Fruit fly (Drosophila melanogaster): Measurements from ENCODE around the gene CecC.

The CecC gene

DNA sequence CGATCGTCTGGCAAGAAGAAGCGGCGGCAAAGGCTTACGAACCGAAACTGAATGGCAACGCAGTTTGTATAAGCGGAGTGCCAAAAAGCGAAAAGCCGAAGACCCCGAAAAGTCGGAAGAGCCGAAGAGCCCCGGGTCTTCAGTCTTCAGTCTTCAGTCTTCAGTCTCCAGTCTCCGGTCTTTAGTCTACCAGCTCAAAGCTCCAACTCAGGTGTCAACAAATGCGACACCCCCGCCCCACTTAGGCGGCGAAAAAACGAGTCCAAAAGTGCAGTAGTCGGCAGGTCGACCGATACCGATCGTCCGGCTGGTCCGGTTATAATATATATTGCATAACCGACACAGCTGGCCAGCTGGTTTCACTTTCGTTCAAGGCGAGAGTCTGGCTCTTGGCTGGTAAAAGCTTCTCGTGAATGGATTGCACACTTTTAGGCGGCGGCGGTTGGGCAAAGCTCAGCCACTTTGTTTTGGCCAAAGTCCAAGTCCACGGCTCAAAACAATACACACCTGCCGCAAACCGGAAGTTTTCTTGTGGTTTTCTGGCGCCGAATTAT, 27.1 kb downstream of the CecC start, which contains the start of gene CG9737 (continued):
- peak; percentile 36; the same call in 1 of the 2 replicates for TF ChIP-seq onecut (GFP tag; IDR thresholded peaks at IDR 0.05)
- no peak for TF ChIP-seq Dp (GFP tag; optimal IDR thresholded peaks at IDR 0.05)
- no peak for TF ChIP-seq twi (tag; optimal IDR thresholded peaks at IDR 0.05)
- TF ChIP-seq CG12769 (tag; optimal IDR thresholded peaks at IDR 0.05) = peak; percentile 74
- TF ChIP-seq CG6254 (GFP tag; optimal IDR thresholded peaks at IDR 0.05) = peak; percentile 65
- peak; percentile 7 for TF ChIP-seq HmgZ (tag; optimal IDR thresholded peaks at IDR 0.05)
- TF ChIP-seq sr (GFP tag; IDR thresholded peaks at IDR 0.05) = no peak
- TF ChIP-seq Bgb (GFP tag; IDR thresholded peaks at IDR 0.05; ENCODE audit: partially characterized antibody) = no peak; the same call in 1 of the 2 replicates
- no peak for TF ChIP-seq pfk (GFP tag; optimal IDR thresholded peaks at IDR 0.05)
- TF ChIP-seq CG17802 (tag; optimal IDR thresholded peaks at IDR 0.05) = no peak
- peak; percentile 16 for TF ChIP-seq oc (tag; optimal IDR thresholded peaks at IDR 0.05)
- TF ChIP-seq CG34376 (GFP tag; optimal IDR thresholded peaks at IDR 0.05) = peak; percentile 5
- TF ChIP-seq CG34224 (GFP tag; IDR thresholded peaks at IDR 0.05; ENCODE audit: partially characterized antibody) = no peak
- no peak for TF ChIP-seq Atf3 (GFP tag; optimal IDR thresholded peaks at IDR 0.05)
- peak; percentile 1 for TF ChIP-seq gcm (GFP tag; optimal IDR thresholded peaks at IDR 0.05)
- peak; percentile 74 for TF ChIP-seq Drgx (GFP tag; IDR thresholded peaks at IDR 0.05)

- TF ChIP-seq kni (GFP tag; optimal IDR thresholded peaks at IDR 0.05) (no peak), chif (GFP tag; optimal IDR thresholded peaks at IDR 0.05) (no peak), H2.0 (GFP tag; IDR thresholded peaks at IDR 0.05) (no peak), Ets65A (GFP tag) (peak; percentile 91)
Observed at dm6 chr3R:30245739-30246589, 29.7 kb downstream of the CecC start.

DNA sequence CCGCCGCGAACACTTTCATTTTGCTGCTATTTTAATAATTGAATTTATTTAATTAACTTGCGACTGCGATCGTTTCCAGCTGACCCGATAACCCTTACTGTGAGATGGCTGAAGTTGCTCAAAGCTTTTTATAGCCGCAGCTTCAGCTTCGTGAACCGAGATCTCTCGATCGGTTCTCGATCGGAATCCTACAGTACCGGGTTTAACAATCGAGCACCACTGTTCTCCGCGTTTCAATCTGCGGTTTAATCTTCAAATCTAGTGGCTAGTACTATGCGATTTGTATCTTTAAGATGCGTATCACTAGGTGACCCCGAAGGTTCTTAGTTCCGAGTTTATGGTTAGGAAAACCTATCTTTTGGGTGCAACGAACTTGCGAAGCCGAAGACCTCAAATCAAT, 30.3 kb downstream of the CecC start, which contains the start of gene CG9733:
Gene CG9733, minus strand, starts transcription at position 101 of the 400 bp plus-strand sequence.
- TF ChIP-seq CG4404 (GFP tag; IDR thresholded peaks at IDR 0.05) (no peak), Fer2 (tag; optimal IDR thresholded peaks at IDR 0.05) (no peak), Ets65A (GFP tag) (peak; percentile 27), CG15073 (GFP tag; optimal IDR thresholded peaks at IDR 0.05) (no peak), Deaf1 (tag; optimal IDR thresholded peaks at IDR 0.05) (peak; percentile 51), shn (GFP tag; optimal IDR thresholded peaks at IDR 0.05) (no peak), Awh (GFP tag; IDR thresholded peaks at IDR 0.05) (no peak), Lpt (GFP tag; optimal IDR thresholded peaks at IDR 0.05) (no peak), ewg (GFP tag; optimal IDR thresholded peaks at IDR 0.05) (no peak), Neu2 (GFP tag; optimal IDR thresholded peaks at IDR 0.05; ENCODE audit: borderline replicate concordance) (no peak)

DNA sequence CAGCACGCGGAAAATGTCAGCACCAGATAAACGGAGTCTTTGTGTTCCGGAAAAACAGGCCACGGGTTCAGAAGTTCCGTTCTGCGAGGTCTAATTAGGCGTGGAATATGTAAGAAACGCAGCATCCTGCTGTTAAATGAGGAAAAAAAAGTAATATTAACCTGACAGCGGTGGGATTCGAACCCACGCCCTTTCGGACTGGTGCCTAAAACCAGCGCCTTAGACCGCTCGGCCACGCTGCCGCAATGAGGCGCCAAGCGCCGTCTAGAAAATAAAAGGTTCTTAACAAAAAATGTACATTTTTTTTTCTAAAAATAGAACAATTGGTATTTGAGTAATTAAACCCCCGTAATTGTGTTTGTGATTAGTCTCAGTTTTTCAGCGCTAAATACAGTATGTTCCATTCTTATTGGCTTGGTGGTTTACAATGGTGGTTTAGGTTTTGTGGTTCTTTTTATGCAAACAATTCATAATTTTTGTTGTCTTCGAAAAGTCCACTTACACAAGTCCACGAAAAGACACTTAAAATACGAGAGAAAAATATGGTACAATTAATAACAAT, 31.6 kb downstream of the CecC start:
- no peak for TF ChIP-seq cad (GFP tag; optimal IDR thresholded peaks at IDR 0.05)
- TF ChIP-seq Asciz (GFP tag; optimal IDR thresholded peaks at IDR 0.05) = no peak
- no peak for TF ChIP-seq prd (optimal IDR thresholded peaks at IDR 0.05)
- TF ChIP-seq prd (GFP tag; IDR thresholded peaks at IDR 0.05) = no peak
- TF ChIP-seq nerfin-2 (GFP tag; IDR thresholded peaks at IDR 0.05; ENCODE audit: partially characterized antibody) = peak; percentile 50; the same call in 1 of the 2 replicates
- TF ChIP-seq CG7928 (GFP tag; optimal IDR thresholded peaks at IDR 0.05) = no peak
- peak; percentile 42; the same call in 1 of the 3 replicates for TF ChIP-seq vnd (GFP tag; IDR thresholded peaks at IDR 0.05; ENCODE audit: partially characterized antibody)
- TF ChIP-seq ro (GFP tag; IDR thresholded peaks at IDR 0.05) = no peak
- TF ChIP-seq CG34376 (GFP tag; optimal IDR thresholded peaks at IDR 0.05) = no peak
- peak; percentile 8; the same call in 1 of the 3 replicates for TF ChIP-seq CG14860 (GFP tag; IDR thresholded peaks at IDR 0.05; ENCODE audit: partially characterized antibody)
- TF ChIP-seq chinmo (GFP tag; IDR thresholded peaks at IDR 0.05; ENCODE audit: partially characterized antibody) = 0 out of 4 replicates have a peak, but pooled peaks have one; percentile 9
- TF ChIP-seq Taf1 (GFP tag; IDR thresholded peaks at IDR 0.05) = no peak
- TF ChIP-seq twi (tag; optimal IDR thresholded peaks at IDR 0.05) = no peak
- TF ChIP-seq CG6272 (GFP tag; IDR thresholded peaks at IDR 0.05) = no peak
- peak; percentile 56 for TF ChIP-seq bbx (GFP tag; IDR thresholded peaks at IDR 0.05; ENCODE audit: partially characterized antibody)
- TF ChIP-seq CG10366 (GFP tag; IDR thresholded peaks at IDR 0.05) = no peak

Data from whole organism, embryonic.